Worm (Caenorhabditis elegans) whole organism, late embryonic: ENCODE data around the gene btb-8.

ENCODE experiments used
- ama-1 ChIP-seq: fragments of 150-350 bp; optimal IDR thresholded peaks from 2 replicates; lab custom pipeline; 2014
- ceh-19 ChIP-seq: fragments of 200-800 bp; sonication (Bioruptor generic); optimal IDR thresholded peaks from 2 replicates; lab custom pipeline; 2018; ENCODE audit warnings: mild to moderate bottlenecking, missing genetic modification characterization, missing compliant biosample characterization
- ceh-6 ChIP-seq: fragments of 200-800 bp; sonication (Bioruptor generic); optimal IDR thresholded peaks from 2 replicates; lab custom pipeline; 2018; ENCODE audit warnings: mild to moderate bottlenecking, missing genetic modification characterization, missing compliant biosample characterization
- ceh-9 ChIP-seq: sonication (generic microtip); optimal IDR thresholded peaks from 2 replicates; lab custom pipeline; 2016; ENCODE audit warnings: mild to moderate bottlenecking, missing genetic modification characterization, inconsistent platforms, missing compliant biosample characterization
- ets-4 ChIP-seq: sonication (generic microtip); optimal IDR thresholded peaks from 2 replicates; lab custom pipeline; 2016; ENCODE audit warnings: missing genetic modification characterization, missing compliant biosample characterization
- fkh-10 ChIP-seq: fragments of 150-350 bp; optimal IDR thresholded peaks from 2 replicates; lab custom pipeline; 2014; ENCODE audit warnings: missing biosample characterization, missing genetic modification reagents, missing genetic modification characterization
- nhr-11 ChIP-seq: fragments of 150-350 bp; optimal IDR thresholded peaks from 2 replicates; lab custom pipeline; 2014; ENCODE audit warnings: missing biosample characterization, missing genetic modification characterization
- npax-4 ChIP-seq: sonication (generic microtip); optimal IDR thresholded peaks from 2 replicates; lab custom pipeline; 2016; ENCODE audit warnings: missing genetic modification characterization, missing compliant biosample characterization
- pat-9 ChIP-seq: fragments of 200-800 bp; sonication (Bioruptor generic); optimal IDR thresholded peaks from 2 replicates; lab custom pipeline; 2018; ENCODE audit warnings: mild to moderate bottlenecking, missing genetic modification characterization, moderate library complexity, missing compliant biosample characterization
- pha-4 ChIP-seq: fragments of 150-350 bp; optimal IDR thresholded peaks from 2 replicates; lab custom pipeline; 2018; ENCODE audit warnings: missing biosample characterization, missing genetic modification reagents, missing genetic modification characterization
- tbx-2 ChIP-seq: sonication (generic microtip); optimal IDR thresholded peaks from 2 replicates; lab custom pipeline; 2016; ENCODE audit warnings: missing genetic modification characterization, missing compliant biosample characterization
- unc-42 ChIP-seq: sonication (generic microtip); optimal IDR thresholded peaks from 2 replicates; lab custom pipeline; 2016; ENCODE audit warnings: missing genotype, missing genetic modification characterization, missing compliant biosample characterization

- TF ChIP-seq ets-4 (tag; lab: Kevin White, UChicago) (no peak), npax-4 (tag; lab: Kevin White, UChicago) (no peak), ceh-9 (tag; lab: Kevin White, UChicago) (no peak), unc-42 (no peak), fkh-10 (GFP tag; lab: Kevin White, UChicago) (no peak), pat-9 (no peak), ceh-19 (no peak), ama-1 (no peak), nhr-11 (tag; lab: Kevin White, UChicago) (no peak), ceh-6 (no peak), tbx-2 (no peak), pha-4 (no peak)
Measured at ce11 chrII:1719153-1719552, 3.4 kb upstream of the btb-8 start, which contains the start of gene fbxb-48.
